Worm (Caenorhabditis elegans): ENCODE data around the gene nhl-1.

The nhl-1 gene

DNA sequence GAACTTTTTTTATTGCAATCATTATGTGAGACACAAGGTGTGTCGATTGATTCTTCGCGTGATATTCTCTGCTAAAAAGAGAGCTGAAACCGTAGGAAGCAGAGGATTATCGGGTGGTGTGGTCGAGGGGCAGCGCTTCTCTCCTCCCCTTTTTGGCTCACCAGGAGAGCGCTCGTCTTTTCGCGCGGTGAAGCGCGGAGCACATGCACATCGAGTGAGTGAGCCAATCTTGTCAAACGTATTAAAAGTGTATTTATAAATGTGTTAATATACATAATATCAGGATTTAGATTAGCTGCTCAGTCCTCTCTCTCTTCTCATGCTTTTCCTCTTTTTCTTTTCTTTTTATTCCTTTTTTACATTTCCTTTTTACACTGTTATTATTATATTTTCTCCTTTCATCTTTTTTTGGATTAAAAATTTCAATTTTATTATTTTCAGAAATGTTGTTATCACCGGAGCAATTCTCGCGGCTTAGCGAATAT lies 9.0 kb upstream of the nhl-1 start, which contains the start of gene dgk-3:
Gene dgk-3, plus strand, starts transcription at position 435 of the 485 bp plus-strand sequence.
- TF ChIP-seq fkh-2 (tag; optimal IDR thresholded peaks at IDR 0.05) (no peak), ceh-82 (tag; optimal IDR thresholded peaks at IDR 0.05) (no peak), R02D3.7 (tag; optimal IDR thresholded peaks at IDR 0.05) (no peak), ztf-11 (tag; optimal IDR thresholded peaks at IDR 0.05) (no peak), unc-39 (tag; optimal IDR thresholded peaks at IDR 0.05) (no peak), ceh-9 (tag; optimal IDR thresholded peaks at IDR 0.05) (no peak), egl-5 (tag; optimal IDR thresholded peaks at IDR 0.05) (no peak), lin-15B (tag; optimal IDR thresholded peaks at IDR 0.05) (no peak), nhr-23 (tag; optimal IDR thresholded peaks at IDR 0.05) (no peak), nhr-77 (tag; optimal IDR thresholded peaks at IDR 0.05) (no peak)

DNA sequence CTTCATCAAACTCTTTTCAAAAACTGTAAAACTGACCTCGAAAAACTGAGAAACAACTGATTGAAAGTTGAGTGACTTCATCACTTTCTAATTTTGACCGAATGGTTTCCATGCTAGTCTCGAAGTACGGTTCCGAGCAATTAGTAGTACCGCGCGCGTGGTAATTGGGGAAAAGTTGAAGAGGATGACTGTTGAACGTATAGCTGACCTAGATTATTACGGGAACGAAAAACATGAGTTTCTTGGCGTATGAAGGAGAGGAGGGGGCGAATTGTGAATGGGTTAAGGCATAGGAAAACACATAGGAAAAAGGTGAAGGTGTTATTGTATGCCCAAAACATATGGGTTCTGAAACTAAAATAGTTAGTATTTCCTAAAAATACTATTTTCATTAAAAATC lies 7.8 kb upstream of the nhl-1 start, which contains the start of gene ptr-9:
Gene ptr-9, minus strand, starts transcription at position 101 of the 400 bp plus-strand sequence.
- no peak for TF ChIP-seq skn-1 (tag; optimal IDR thresholded peaks at IDR 0.05)
- no peak for TF ChIP-seq nhr-67 (tag; optimal IDR thresholded peaks at IDR 0.05)
- no peak for TF ChIP-seq tbx-2 (tag; optimal IDR thresholded peaks at IDR 0.05)
- TF ChIP-seq nhr-11 (tag; optimal IDR thresholded peaks at IDR 0.05): no peak
- no peak for TF ChIP-seq mml-1 (tag; optimal IDR thresholded peaks at IDR 0.05)
- no peak for TF ChIP-seq nfya-1 (tag; optimal IDR thresholded peaks at IDR 0.05; ENCODE audit: insufficient read depth)
- TF ChIP-seq nhr-77 (tag; optimal IDR thresholded peaks at IDR 0.05): no peak
- TF ChIP-seq sea-2 (GFP tag; optimal IDR thresholded peaks at IDR 0.05): no peak
- no peak for TF ChIP-seq zag-1 (tag; optimal IDR thresholded peaks at IDR 0.05)
- no peak for TF ChIP-seq nhr-23 (tag; optimal IDR thresholded peaks at IDR 0.05)
- TF ChIP-seq pha-4 (tag; optimal IDR thresholded peaks at IDR 0.05): no peak

DNA sequence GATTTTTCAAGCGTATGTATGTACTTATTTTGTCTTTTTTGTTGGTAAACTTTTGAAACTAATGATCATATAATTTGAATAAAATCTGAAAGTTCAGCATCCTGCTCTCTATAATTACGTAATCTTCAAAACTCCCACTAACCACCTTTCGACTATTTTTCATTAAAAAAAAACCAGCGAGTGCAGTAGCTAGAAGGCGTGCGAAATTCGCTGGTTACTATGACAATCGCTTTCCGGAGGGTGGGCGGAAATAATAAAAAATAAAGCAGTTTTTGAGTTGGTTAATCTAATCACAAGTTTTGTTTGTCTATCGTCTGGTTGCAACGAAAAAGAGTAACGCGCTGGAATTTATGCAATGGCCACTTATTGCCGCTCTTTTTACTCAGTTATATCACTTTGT lies 1.1 kb upstream of the nhl-1 start, which contains the start of gene irld-34:
Gene irld-34, plus strand, starts transcription at position 301 of the 400 bp plus-strand sequence.
- no peak for TF ChIP-seq pha-4 (tag; optimal IDR thresholded peaks at IDR 0.05)
- TF ChIP-seq pqm-1 (tag; optimal IDR thresholded peaks at IDR 0.05): no peak

DNA sequence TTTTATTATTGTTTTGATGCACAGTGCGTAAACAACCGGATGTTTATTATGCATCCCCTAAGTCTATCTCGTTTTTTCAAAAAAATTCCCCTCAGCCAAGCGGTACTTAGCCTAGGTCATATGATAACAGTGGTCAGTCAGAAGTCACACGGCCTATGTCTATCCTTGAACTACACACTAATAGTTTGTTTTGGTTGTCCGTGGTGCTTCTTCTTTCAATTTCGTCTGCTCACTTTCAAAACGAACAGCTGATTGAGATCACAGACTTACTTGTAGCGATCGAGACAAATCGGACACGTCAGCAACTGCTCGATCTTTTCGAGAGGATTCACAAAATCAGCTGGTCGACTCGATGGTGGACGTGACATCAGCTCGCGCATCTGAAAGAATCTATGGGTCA lies 759 bp downstream of the nhl-1 start:
- TF ChIP-seq nhr-25 (tag; optimal IDR thresholded peaks at IDR 0.05) (no peak), lsy-12 (tag; optimal IDR thresholded peaks at IDR 0.05) (no peak), hmg-11 (tag; optimal IDR thresholded peaks at IDR 0.05) (no peak), lin-39 (tag; optimal IDR thresholded peaks at IDR 0.05) (no peak), sea-2 (GFP tag; optimal IDR thresholded peaks at IDR 0.05) (no peak), fos-1 (tag; optimal IDR thresholded peaks at IDR 0.05) (no peak), unc-62 (GFP tag; optimal IDR thresholded peaks at IDR 0.05) (no peak), nhr-76 (tag; optimal IDR thresholded peaks at IDR 0.05) (no peak), ceh-28 (tag; optimal IDR thresholded peaks at IDR 0.05) (no peak), egl-27 (tag; optimal IDR thresholded peaks at IDR 0.05) (no peak), mdl-1 (tag; optimal IDR thresholded peaks at IDR 0.05) (no peak)

DNA sequence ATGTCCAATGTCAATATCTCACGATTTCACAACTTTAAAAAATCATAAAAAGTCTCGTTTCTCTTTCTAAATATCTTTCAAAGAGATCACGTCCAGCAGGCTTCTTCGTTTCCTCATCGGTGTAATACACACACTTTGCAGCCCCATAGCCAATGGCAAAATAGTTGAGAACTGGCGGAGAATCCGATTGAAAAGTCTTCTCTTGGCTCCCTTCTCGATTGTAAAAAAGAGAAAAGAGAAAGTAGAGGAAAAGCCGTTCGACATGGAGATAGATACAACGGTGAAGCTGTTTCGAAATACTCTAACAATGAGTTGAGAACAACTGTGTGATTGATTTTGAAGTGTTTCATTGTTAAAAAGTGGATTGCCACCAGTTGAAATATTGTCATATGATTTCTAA lies 1.9 kb downstream of the nhl-1 start:
- peak; percentile 52 for TF ChIP-seq nfya-1 (tag; optimal IDR thresholded peaks at IDR 0.05; ENCODE audit: insufficient read depth)
- no peak for TF ChIP-seq snpc-4 (tag; optimal IDR thresholded peaks at IDR 0.05)

DNA sequence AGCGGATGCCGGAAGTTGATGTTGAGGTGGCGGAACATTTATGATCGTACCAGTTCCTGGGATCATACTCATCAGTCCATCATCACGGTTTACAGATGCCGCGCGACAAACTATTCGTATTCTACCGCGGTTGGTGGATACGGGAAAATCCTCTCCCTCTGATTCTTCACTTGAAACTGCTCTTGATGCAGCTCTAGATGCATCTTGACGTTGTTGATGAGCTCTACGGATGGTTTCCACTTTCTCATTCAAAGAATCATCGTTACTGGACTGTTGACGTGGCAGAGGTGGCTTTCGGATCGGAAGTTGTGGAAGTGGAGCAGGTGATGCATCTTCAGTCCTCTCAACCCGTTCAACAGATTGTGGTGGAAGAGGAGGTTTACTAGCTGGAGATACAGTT lies 4.6 kb downstream of the nhl-1 start:
- TF ChIP-seq nhr-25 (tag; optimal IDR thresholded peaks at IDR 0.05) (no peak), nhr-76 (tag; optimal IDR thresholded peaks at IDR 0.05) (no peak), ZK546.5 (tag; optimal IDR thresholded peaks at IDR 0.05) (no peak), sea-2 (GFP tag; optimal IDR thresholded peaks at IDR 0.05) (no peak), elt-1 (tag; optimal IDR thresholded peaks at IDR 0.05) (no peak), pha-4 (tag; optimal IDR thresholded peaks at IDR 0.05) (no peak), nhr-23 (tag; optimal IDR thresholded peaks at IDR 0.05) (no peak)

All from whole organism, L3 larva.